Fruit fly (Drosophila melanogaster) whole organism, prepupa: ENCODE data around the gene PH4alphaNE2.

Experiments used
- Blimp-1 ChIP-seq: fragments of 200-800 bp; sonication (Bioruptor generic); optimal IDR thresholded peaks from 3 replicates; lab custom pipeline; 2017; ENCODE audit warnings: missing biosample characterization, missing genetic modification characterization, mild to moderate bottlenecking, moderate library complexity, missing genetic modification reagents
- CG10631 ChIP-seq: fragments of 200-800 bp; sonication (Bioruptor generic); optimal IDR thresholded peaks from 2 replicates; lab custom pipeline; 2016; ENCODE audit warnings: missing biosample characterization, missing genetic modification characterization
- CG10669 ChIP-seq: fragments of 200-800 bp; sonication (Bioruptor generic); optimal IDR thresholded peaks from 3 replicates; lab custom pipeline; 2018; ENCODE audit warnings: missing biosample characterization, mild to moderate bottlenecking, missing genetic modification characterization, moderate library complexity
- CG11294 ChIP-seq: fragments of 200-800 bp; sonication (Bioruptor generic); IDR thresholded peaks from 2 replicates; pipeline ENCODE4 v1.3.6; 2022; ENCODE audit warnings: missing biosample characterization, missing genetic modification characterization
- CG11762 ChIP-seq: fragments of 200-800 bp; sonication (Bioruptor generic); optimal IDR thresholded peaks from 3 replicates; lab custom pipeline; 2016; ENCODE audit warnings: missing biosample characterization, missing genetic modification characterization; ENCODE audit not compliant: insufficient read depth
- CG11902 ChIP-seq: fragments of 200-800 bp; sonication (Bioruptor generic); optimal IDR thresholded peaks from 3 replicates; lab custom pipeline; 2016; ENCODE audit warnings: missing biosample characterization, missing genetic modification characterization
- CG15336 ChIP-seq: fragments of 200-800 bp; sonication (Bioruptor generic); IDR thresholded peaks from 2 replicates; pipeline ENCODE4 v1.3.6; 2022; ENCODE audit warnings: missing biosample characterization, missing genetic modification characterization
- CG1621 ChIP-seq: fragments of 200-800 bp; sonication (Bioruptor generic); optimal IDR thresholded peaks from 3 replicates; lab custom pipeline; 2018; ENCODE audit warnings: missing biosample characterization, mild to moderate bottlenecking, missing genetic modification characterization
- CG16779 ChIP-seq: fragments of 200-800 bp; sonication (Bioruptor generic); optimal IDR thresholded peaks from 3 replicates; lab custom pipeline; 2017; ENCODE audit warnings: missing biosample characterization, mild to moderate bottlenecking, missing genetic modification characterization
- CG3032 ChIP-seq: fragments of 200-800 bp; optimal IDR thresholded peaks from 2 replicates; lab custom pipeline; 2019; ENCODE audit warnings: missing biosample characterization, mild to moderate bottlenecking, missing genetic modification characterization, moderate library complexity
- CG34406 ChIP-seq: fragments of 200-800 bp; sonication (Bioruptor generic); optimal IDR thresholded peaks from 3 replicates; lab custom pipeline; 2016; ENCODE audit warnings: missing biosample characterization, missing genetic modification characterization
- CG6163 ChIP-seq: fragments of 200-800 bp; sonication (Bioruptor generic); IDR thresholded peaks from 3 replicates; pipeline ENCODE4 v1.3.6; 2022; ENCODE audit warnings: missing biosample characterization, missing genetic modification characterization
- CG6276 ChIP-seq: fragments of 200-800 bp; sonication (Bioruptor generic); optimal IDR thresholded peaks from 2 replicates; lab custom pipeline; 2017; ENCODE audit warnings: missing biosample characterization, mild to moderate bottlenecking, missing genetic modification characterization
- CG6808 ChIP-seq: fragments of 200-800 bp; sonication (Bioruptor generic); optimal IDR thresholded peaks from 3 replicates; lab custom pipeline; 2017; ENCODE audit warnings: missing biosample characterization, missing genetic modification characterization, mild to moderate bottlenecking, moderate library complexity, missing genetic modification reagents
- CG6854 ChIP-seq: fragments of 200-800 bp; sonication (Bioruptor generic); optimal IDR thresholded peaks from 2 replicates; lab custom pipeline; 2017; ENCODE audit warnings: missing biosample characterization, mild to moderate bottlenecking, missing genetic modification characterization
- CG7368 ChIP-seq: fragments of 200-800 bp; sonication (Bioruptor generic); optimal IDR thresholded peaks from 3 replicates; lab custom pipeline; 2016; ENCODE audit warnings: missing biosample characterization, missing genetic modification characterization
- CG8119 ChIP-seq: fragments of 200-800 bp; sonication (Bioruptor generic); IDR thresholded peaks from 3 replicates; pipeline ENCODE4 v1.3.6; 2022; ENCODE audit warnings: missing biosample characterization, missing genetic modification characterization
- CG8632 ChIP-seq: fragments of 200-800 bp; sonication (Bioruptor generic); optimal IDR thresholded peaks from 3 replicates; lab custom pipeline; 2016; ENCODE audit warnings: missing biosample characterization, missing genetic modification characterization
- CG9139 ChIP-seq: fragments of 200-800 bp; sonication (Bioruptor generic); optimal IDR thresholded peaks from 3 replicates; lab custom pipeline; 2017; ENCODE audit warnings: missing biosample characterization, mild to moderate bottlenecking, missing genetic modification characterization
- Eip75B ChIP-seq: fragments of 200-800 bp; sonication (Bioruptor generic); optimal IDR thresholded peaks from 3 replicates; lab custom pipeline; 2016; ENCODE audit warnings: missing biosample characterization, missing genetic modification characterization
- Eip78C ChIP-seq: fragments of 200-800 bp; sonication (Bioruptor generic); peaks from one replicate; lab custom pipeline; 2016; ENCODE audit warnings: missing biosample characterization, missing genetic modification characterization
- Eip93F ChIP-seq: fragments of 200-800 bp; sonication (Bioruptor generic); optimal IDR thresholded peaks from 2 replicates; lab custom pipeline; 2016; ENCODE audit warnings: missing biosample characterization, mild to moderate bottlenecking, missing genetic modification characterization
- Ets21C ChIP-seq: fragments of 200-800 bp; sonication (Bioruptor generic); optimal IDR thresholded peaks from 3 replicates; lab custom pipeline; 2016; ENCODE audit warnings: missing biosample characterization, missing genetic modification characterization
- Gug ChIP-seq: fragments of 200-800 bp; sonication (Bioruptor generic); IDR thresholded peaks from 2 replicates; pipeline ENCODE4 v1.3.6; 2022; ENCODE audit warnings: missing biosample characterization, missing genetic modification characterization
- Hr39 ChIP-seq: fragments of 200-800 bp; sonication (Bioruptor generic); optimal IDR thresholded peaks from 2 replicates; lab custom pipeline; 2016; ENCODE audit warnings: missing biosample characterization, missing genetic modification characterization
- Hr4 ChIP-seq: fragments of 200-800 bp; sonication (Bioruptor generic); optimal IDR thresholded peaks from 3 replicates; lab custom pipeline; 2016; ENCODE audit warnings: missing biosample characterization, missing genetic modification characterization
- Smox ChIP-seq: fragments of 200-800 bp; sonication (Bioruptor generic); optimal IDR thresholded peaks from 3 replicates; lab custom pipeline; 2016; ENCODE audit warnings: missing biosample characterization, missing genetic modification characterization
- Sox102F ChIP-seq: fragments of 200-800 bp; sonication (Bioruptor generic); optimal IDR thresholded peaks from 2 replicates; lab custom pipeline; 2016; ENCODE audit warnings: missing biosample characterization, mild to moderate bottlenecking, missing genetic modification characterization
- Sox14 ChIP-seq: fragments of 200-800 bp; sonication (Bioruptor generic); optimal IDR thresholded peaks from 3 replicates; lab custom pipeline; 2016; ENCODE audit warnings: missing biosample characterization, missing genetic modification characterization
- Sox15 ChIP-seq: fragments of 200-800 bp; sonication (Bioruptor generic); optimal IDR thresholded peaks from 3 replicates; lab custom pipeline; 2016; ENCODE audit warnings: missing biosample characterization, missing genetic modification characterization
- achi ChIP-seq: fragments of 200-800 bp; sonication (Bioruptor generic); optimal IDR thresholded peaks from 3 replicates; lab custom pipeline; 2016; ENCODE audit warnings: missing biosample characterization, missing genetic modification characterization
- cyc ChIP-seq: fragments of 200-800 bp; sonication (Bioruptor generic); optimal IDR thresholded peaks from 3 replicates; lab custom pipeline; 2016; ENCODE audit warnings: missing biosample characterization, missing genetic modification characterization
- dac ChIP-seq: fragments of 200-800 bp; sonication (Bioruptor generic); optimal IDR thresholded peaks from 2 replicates; lab custom pipeline; 2017; ENCODE audit warnings: missing biosample characterization, mild to moderate bottlenecking, missing genetic modification characterization
- dsx ChIP-seq: fragments of 200-800 bp; optimal IDR thresholded peaks from 3 replicates; lab custom pipeline; 2019; ENCODE audit warnings: missing biosample characterization, mild to moderate bottlenecking, missing genetic modification characterization, moderate library complexity; ENCODE audit not compliant: poor library complexity, severe bottlenecking
- eg ChIP-seq: fragments of 200-800 bp; sonication (Bioruptor generic); IDR thresholded peaks from 3 replicates; pipeline ENCODE4 v1.3.6; 2022; ENCODE audit warnings: missing biosample characterization, missing genetic modification characterization
- esn ChIP-seq: fragments of 200-800 bp; sonication (Bioruptor generic); optimal IDR thresholded peaks from 2 replicates; lab custom pipeline; 2016; ENCODE audit warnings: missing biosample characterization, mild to moderate bottlenecking, missing genetic modification characterization, moderate library complexity
- fd85E ChIP-seq: fragments of 200-800 bp; sonication (Bioruptor generic); optimal IDR thresholded peaks from 3 replicates; lab custom pipeline; 2016; ENCODE audit warnings: missing biosample characterization, missing genetic modification characterization
- fkh ChIP-seq: fragments of 200-800 bp; sonication (Bioruptor generic); optimal IDR thresholded peaks from 3 replicates; lab custom pipeline; 2017; ENCODE audit warnings: missing biosample characterization, mild to moderate bottlenecking, missing genetic modification characterization, moderate library complexity
- net ChIP-seq: fragments of 200-800 bp; sonication (Bioruptor generic); optimal IDR thresholded peaks from 3 replicates; lab custom pipeline; 2016; ENCODE audit warnings: missing biosample characterization, missing genetic modification characterization
- spab ChIP-seq: fragments of 200-800 bp; sonication (Bioruptor generic); optimal IDR thresholded peaks from 2 replicates; lab custom pipeline; 2017; ENCODE audit warnings: missing biosample characterization, mild to moderate bottlenecking, missing genetic modification characterization, missing genetic modification reagents
- ss ChIP-seq, 2 experiments: fragments of 200-800 bp; sonication (Bioruptor generic); optimal IDR thresholded peaks; 2 replicates in 1 of 2; 3 replicates in 1 of 2; lab custom pipeline; 2017 to 2018; ENCODE audit warnings: mild to moderate bottlenecking in 2 of 2, missing biosample characterization in 2 of 2, missing genetic modification characterization in 2 of 2, moderate library complexity in 1 of 2
- svp ChIP-seq: fragments of 200-800 bp; sonication (Bioruptor generic); peaks from one replicate; lab custom pipeline; 2016; ENCODE audit warnings: missing biosample characterization, missing genetic modification characterization
- topi ChIP-seq: fragments of 200-800 bp; sonication (Bioruptor generic); optimal IDR thresholded peaks from 3 replicates; lab custom pipeline; 2016; ENCODE audit warnings: missing biosample characterization, missing genetic modification characterization

The PH4alphaNE2 gene

DNA sequence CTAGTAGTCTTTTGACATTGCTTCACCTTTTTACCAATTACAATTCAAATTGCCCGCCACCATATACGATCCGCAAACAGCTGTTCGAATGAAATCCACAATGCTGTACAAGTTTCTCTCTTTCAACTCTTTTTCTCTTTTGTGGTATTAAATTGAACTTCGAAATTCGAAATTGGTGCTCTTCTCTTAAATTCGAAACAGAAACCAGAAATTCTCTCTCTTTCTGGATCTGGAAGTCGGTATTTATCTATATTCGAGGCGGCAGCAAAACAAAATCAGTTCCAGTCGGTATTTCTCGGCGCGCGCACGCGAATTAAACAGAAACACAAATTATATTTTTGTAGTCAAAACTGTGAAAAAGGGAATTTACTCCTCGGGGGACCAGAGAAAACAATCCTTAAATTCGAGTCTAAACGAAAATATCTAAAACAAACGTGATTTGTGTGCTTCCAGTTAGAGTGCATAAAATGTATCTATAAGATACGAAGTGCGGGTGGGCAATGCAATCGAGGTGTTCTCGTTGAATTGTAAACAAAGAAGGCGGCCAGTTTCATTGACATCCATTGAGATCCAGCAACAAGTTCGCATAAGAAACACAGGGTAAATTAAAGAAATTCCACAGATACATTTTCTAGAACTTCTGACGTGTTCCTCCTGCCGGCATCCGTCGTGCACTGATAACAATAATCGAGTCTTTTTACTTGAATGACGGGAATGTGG lies 46.1 kb downstream of the PH4alphaNE2 start, which contains the start of gene PH4alphaEFB:
Gene PH4alphaEFB (plus strand): TSS at position 276 of the 720 bp plus-strand sequence.
- no peak for TF ChIP-seq Smox (GFP tag; lab: Kevin White, UChicago)
- TF ChIP-seq cyc = no peak
- TF ChIP-seq Hr4 (GFP tag; lab: Kevin White, UChicago) = no peak
- TF ChIP-seq CG3032 (tag; lab: Kevin White, UChicago) = no peak
- TF ChIP-seq CG7368 = no peak
- TF ChIP-seq net (GFP tag; lab: Kevin White, UChicago) = no peak
- TF ChIP-seq Sox102F (GFP tag; lab: Kevin White, UChicago) = no peak
- no peak for TF ChIP-seq Blimp-1 (GFP tag; lab: Kevin White, UChicago)
- TF ChIP-seq Sox15 (GFP tag; lab: Kevin White, UChicago) = no peak
- peak; percentile 30 to 49 for TF ChIP-seq ss (GFP tag; optimal IDR thresholded peaks at IDR 0.05; lab: Kevin White, UChicago)
- no peak for TF ChIP-seq Hr39 (GFP tag; lab: Kevin White, UChicago)
- no peak for TF ChIP-seq svp (GFP tag; lab: Kevin White, UChicago)
- TF ChIP-seq esn (GFP tag; lab: Kevin White, UChicago) = no peak
- no peak for TF ChIP-seq CG11294 (GFP tag; lab: Robert Waterston, UW)
- TF ChIP-seq CG6276 (GFP tag; lab: Kevin White, UChicago) = no peak
- no peak for TF ChIP-seq CG6808 (GFP tag; lab: Kevin White, UChicago)
- TF ChIP-seq eg (GFP tag; lab: Robert Waterston, UW) = no peak
- TF ChIP-seq Gug (GFP tag; lab: Robert Waterston, UW) = no peak
- TF ChIP-seq CG34406 (GFP tag; lab: Kevin White, UChicago) = no peak
- TF ChIP-seq CG8632 (GFP tag; lab: Kevin White, UChicago) = no peak
- TF ChIP-seq fkh (GFP tag; lab: Kevin White, UChicago) = peak; percentile 49
- TF ChIP-seq Eip75B (GFP tag; lab: Kevin White, UChicago) = no peak
- no peak for TF ChIP-seq CG1621 (tag; lab: Kevin White, UChicago)
- TF ChIP-seq topi = no peak
- peak; percentile 11 for TF ChIP-seq CG6854
- no peak for TF ChIP-seq spab (GFP tag; lab: Kevin White, UChicago)
- TF ChIP-seq fd85E (GFP tag; lab: Kevin White, UChicago) = peak; percentile 15
- TF ChIP-seq CG16779 = no peak
- TF ChIP-seq Eip78C (GFP tag; lab: Kevin White, UChicago) = peak; percentile 62
- no peak for TF ChIP-seq dac (GFP tag; lab: Kevin White, UChicago)
- TF ChIP-seq CG15336 (GFP tag; lab: Robert Waterston, UW) = no peak
- TF ChIP-seq dsx = peak; percentile 62
- no peak for TF ChIP-seq CG11902 (GFP tag; lab: Kevin White, UChicago)
- TF ChIP-seq Ets21C = no peak
- no peak for TF ChIP-seq CG11762
- TF ChIP-seq Sox14 = peak; percentile 37
- TF ChIP-seq achi = no peak
- no peak for TF ChIP-seq Eip93F
- TF ChIP-seq CG10631 (GFP tag; lab: Kevin White, UChicago) = no peak
- TF ChIP-seq CG6163 (GFP tag; lab: Robert Waterston, UW) = peak; percentile 11; the same call in 1 of the 3 replicates
- TF ChIP-seq CG9139 (GFP tag; lab: Kevin White, UChicago) = peak; percentile 41
- TF ChIP-seq CG10669 = no peak
- TF ChIP-seq CG8119 (GFP tag; lab: Robert Waterston, UW) = no peak
